Fruit fly (Drosophila melanogaster) whole organism, prepupa: ENCODE results near the gene Fbp1.

Source experiments
- Blimp-1 ChIP-seq: fragments of 200-800 bp; sonication (Bioruptor generic); optimal IDR thresholded peaks from 3 replicates; lab custom pipeline; 2017; ENCODE audit warnings: missing biosample characterization, missing genetic modification characterization, mild to moderate bottlenecking, moderate library complexity, missing genetic modification reagents
- CG10631 ChIP-seq: fragments of 200-800 bp; sonication (Bioruptor generic); optimal IDR thresholded peaks from 2 replicates; lab custom pipeline; 2016; ENCODE audit warnings: missing biosample characterization, missing genetic modification characterization
- CG10669 ChIP-seq: fragments of 200-800 bp; sonication (Bioruptor generic); optimal IDR thresholded peaks from 3 replicates; lab custom pipeline; 2018; ENCODE audit warnings: missing biosample characterization, mild to moderate bottlenecking, missing genetic modification characterization, moderate library complexity
- CG11294 ChIP-seq: fragments of 200-800 bp; sonication (Bioruptor generic); IDR thresholded peaks from 2 replicates; pipeline ENCODE4 v1.3.6; 2022; ENCODE audit warnings: missing biosample characterization, missing genetic modification characterization
- CG11762 ChIP-seq: fragments of 200-800 bp; sonication (Bioruptor generic); optimal IDR thresholded peaks from 3 replicates; lab custom pipeline; 2016; ENCODE audit warnings: missing biosample characterization, missing genetic modification characterization; ENCODE audit not compliant: insufficient read depth
- CG11902 ChIP-seq: fragments of 200-800 bp; sonication (Bioruptor generic); optimal IDR thresholded peaks from 3 replicates; lab custom pipeline; 2016; ENCODE audit warnings: missing biosample characterization, missing genetic modification characterization
- CG15336 ChIP-seq: fragments of 200-800 bp; sonication (Bioruptor generic); IDR thresholded peaks from 2 replicates; pipeline ENCODE4 v1.3.6; 2022; ENCODE audit warnings: missing biosample characterization, missing genetic modification characterization
- CG16779 ChIP-seq: fragments of 200-800 bp; sonication (Bioruptor generic); optimal IDR thresholded peaks from 3 replicates; lab custom pipeline; 2017; ENCODE audit warnings: missing biosample characterization, mild to moderate bottlenecking, missing genetic modification characterization
- CG3032 ChIP-seq: fragments of 200-800 bp; optimal IDR thresholded peaks from 2 replicates; lab custom pipeline; 2019; ENCODE audit warnings: missing biosample characterization, mild to moderate bottlenecking, missing genetic modification characterization, moderate library complexity
- CG31627 ChIP-seq: fragments of 200-800 bp; sonication (Bioruptor generic); optimal IDR thresholded peaks from 3 replicates; lab custom pipeline; 2016; ENCODE audit warnings: missing biosample characterization, missing genetic modification characterization
- CG32006 ChIP-seq: fragments of 200-800 bp; sonication (Bioruptor generic); optimal IDR thresholded peaks from 3 replicates; lab custom pipeline; 2017; ENCODE audit warnings: missing biosample characterization, mild to moderate bottlenecking, missing genetic modification characterization
- CG34406 ChIP-seq: fragments of 200-800 bp; sonication (Bioruptor generic); optimal IDR thresholded peaks from 3 replicates; lab custom pipeline; 2016; ENCODE audit warnings: missing biosample characterization, missing genetic modification characterization
- CG3919 ChIP-seq: fragments of 200-800 bp; sonication (Bioruptor generic); optimal IDR thresholded peaks from 3 replicates; lab custom pipeline; 2016; ENCODE audit warnings: missing biosample characterization, missing genetic modification characterization
- CG4318 ChIP-seq: fragments of 200-800 bp; sonication (Bioruptor generic); optimal IDR thresholded peaks from 3 replicates; lab custom pipeline; 2017; ENCODE audit warnings: missing biosample characterization, mild to moderate bottlenecking, missing genetic modification characterization
- CG6163 ChIP-seq: fragments of 200-800 bp; sonication (Bioruptor generic); IDR thresholded peaks from 3 replicates; pipeline ENCODE4 v1.3.6; 2022; ENCODE audit warnings: missing biosample characterization, missing genetic modification characterization
- CG6808 ChIP-seq: fragments of 200-800 bp; sonication (Bioruptor generic); optimal IDR thresholded peaks from 3 replicates; lab custom pipeline; 2017; ENCODE audit warnings: missing biosample characterization, missing genetic modification characterization, mild to moderate bottlenecking, moderate library complexity, missing genetic modification reagents
- CG6854 ChIP-seq: fragments of 200-800 bp; sonication (Bioruptor generic); optimal IDR thresholded peaks from 2 replicates; lab custom pipeline; 2017; ENCODE audit warnings: missing biosample characterization, mild to moderate bottlenecking, missing genetic modification characterization
- CG7368 ChIP-seq: fragments of 200-800 bp; sonication (Bioruptor generic); optimal IDR thresholded peaks from 3 replicates; lab custom pipeline; 2016; ENCODE audit warnings: missing biosample characterization, missing genetic modification characterization
- CG8119 ChIP-seq: fragments of 200-800 bp; sonication (Bioruptor generic); IDR thresholded peaks from 3 replicates; pipeline ENCODE4 v1.3.6; 2022; ENCODE audit warnings: missing biosample characterization, missing genetic modification characterization
- CG8632 ChIP-seq: fragments of 200-800 bp; sonication (Bioruptor generic); optimal IDR thresholded peaks from 3 replicates; lab custom pipeline; 2016; ENCODE audit warnings: missing biosample characterization, missing genetic modification characterization
- CG9139 ChIP-seq: fragments of 200-800 bp; sonication (Bioruptor generic); optimal IDR thresholded peaks from 3 replicates; lab custom pipeline; 2017; ENCODE audit warnings: missing biosample characterization, mild to moderate bottlenecking, missing genetic modification characterization
- Eip75B ChIP-seq: fragments of 200-800 bp; sonication (Bioruptor generic); optimal IDR thresholded peaks from 3 replicates; lab custom pipeline; 2016; ENCODE audit warnings: missing biosample characterization, missing genetic modification characterization
- Eip78C ChIP-seq: fragments of 200-800 bp; sonication (Bioruptor generic); peaks from one replicate; lab custom pipeline; 2016; ENCODE audit warnings: missing biosample characterization, missing genetic modification characterization
- Eip93F ChIP-seq: fragments of 200-800 bp; sonication (Bioruptor generic); optimal IDR thresholded peaks from 2 replicates; lab custom pipeline; 2016; ENCODE audit warnings: missing biosample characterization, mild to moderate bottlenecking, missing genetic modification characterization
- Ets21C ChIP-seq: fragments of 200-800 bp; sonication (Bioruptor generic); optimal IDR thresholded peaks from 3 replicates; lab custom pipeline; 2016; ENCODE audit warnings: missing biosample characterization, missing genetic modification characterization
- Ets96B ChIP-seq: fragments of 200-800 bp; optimal IDR thresholded peaks from 2 replicates; lab custom pipeline; 2019; ENCODE audit warnings: missing biosample characterization, mild to moderate bottlenecking, missing genetic modification characterization, moderate library complexity
- Gug ChIP-seq: fragments of 200-800 bp; sonication (Bioruptor generic); IDR thresholded peaks from 2 replicates; pipeline ENCODE4 v1.3.6; 2022; ENCODE audit warnings: missing biosample characterization, missing genetic modification characterization
- Hr38 ChIP-seq: sonication (Bioruptor generic); optimal IDR thresholded peaks from 2 replicates; lab custom pipeline; 2016; ENCODE audit warnings: missing biosample characterization, missing genetic modification characterization
- Hr39 ChIP-seq: fragments of 200-800 bp; sonication (Bioruptor generic); optimal IDR thresholded peaks from 2 replicates; lab custom pipeline; 2016; ENCODE audit warnings: missing biosample characterization, missing genetic modification characterization
- Hr4 ChIP-seq: fragments of 200-800 bp; sonication (Bioruptor generic); optimal IDR thresholded peaks from 3 replicates; lab custom pipeline; 2016; ENCODE audit warnings: missing biosample characterization, missing genetic modification characterization
- Lpt ChIP-seq: fragments of 200-800 bp; sonication (Bioruptor generic); optimal IDR thresholded peaks from 3 replicates; lab custom pipeline; 2016; ENCODE audit warnings: missing biosample characterization, missing genetic modification characterization
- OdsH ChIP-seq: fragments of 200-800 bp; sonication (Bioruptor generic); optimal IDR thresholded peaks from 3 replicates; lab custom pipeline; 2016; ENCODE audit warnings: missing biosample characterization, missing genetic modification characterization
- Smox ChIP-seq: fragments of 200-800 bp; sonication (Bioruptor generic); optimal IDR thresholded peaks from 3 replicates; lab custom pipeline; 2016; ENCODE audit warnings: missing biosample characterization, missing genetic modification characterization
- achi ChIP-seq: fragments of 200-800 bp; sonication (Bioruptor generic); optimal IDR thresholded peaks from 3 replicates; lab custom pipeline; 2016; ENCODE audit warnings: missing biosample characterization, missing genetic modification characterization
- acj6 ChIP-seq: fragments of 200-800 bp; sonication (Bioruptor generic); optimal IDR thresholded peaks from 3 replicates; lab custom pipeline; 2016; ENCODE audit warnings: missing biosample characterization, missing genetic modification characterization
- cyc ChIP-seq: fragments of 200-800 bp; sonication (Bioruptor generic); optimal IDR thresholded peaks from 3 replicates; lab custom pipeline; 2016; ENCODE audit warnings: missing biosample characterization, missing genetic modification characterization
- dac ChIP-seq: fragments of 200-800 bp; sonication (Bioruptor generic); optimal IDR thresholded peaks from 2 replicates; lab custom pipeline; 2017; ENCODE audit warnings: missing biosample characterization, mild to moderate bottlenecking, missing genetic modification characterization
- dsx ChIP-seq: fragments of 200-800 bp; optimal IDR thresholded peaks from 3 replicates; lab custom pipeline; 2019; ENCODE audit warnings: missing biosample characterization, mild to moderate bottlenecking, missing genetic modification characterization, moderate library complexity; ENCODE audit not compliant: poor library complexity, severe bottlenecking
- eg ChIP-seq: fragments of 200-800 bp; sonication (Bioruptor generic); IDR thresholded peaks from 3 replicates; pipeline ENCODE4 v1.3.6; 2022; ENCODE audit warnings: missing biosample characterization, missing genetic modification characterization
- fd59A ChIP-seq: fragments of 200-800 bp; sonication (Bioruptor generic); optimal IDR thresholded peaks from 2 replicates; lab custom pipeline; 2017; ENCODE audit warnings: missing biosample characterization, mild to moderate bottlenecking, missing genetic modification characterization, missing genetic modification reagents
- fd85E ChIP-seq: fragments of 200-800 bp; sonication (Bioruptor generic); optimal IDR thresholded peaks from 3 replicates; lab custom pipeline; 2016; ENCODE audit warnings: missing biosample characterization, missing genetic modification characterization
- fkh ChIP-seq: fragments of 200-800 bp; sonication (Bioruptor generic); optimal IDR thresholded peaks from 3 replicates; lab custom pipeline; 2017; ENCODE audit warnings: missing biosample characterization, mild to moderate bottlenecking, missing genetic modification characterization, moderate library complexity
- lz ChIP-seq: fragments of 200-800 bp; sonication (Bioruptor generic); optimal IDR thresholded peaks from 3 replicates; lab custom pipeline; 2016; ENCODE audit warnings: missing biosample characterization, missing genetic modification characterization
- pdm3 ChIP-seq: fragments of 200-800 bp; sonication (Bioruptor generic); optimal IDR thresholded peaks from 3 replicates; lab custom pipeline; 2016; ENCODE audit warnings: missing biosample characterization, missing genetic modification characterization
- salr ChIP-seq, 2 experiments: fragments of 200-800 bp; sonication (Bioruptor generic); optimal IDR thresholded peaks; 3 replicates each; lab custom pipeline; 2016 to 2018; ENCODE audit warnings: missing biosample characterization in 2 of 2, missing genetic modification characterization in 2 of 2, mild to moderate bottlenecking in 1 of 2
- svp ChIP-seq: fragments of 200-800 bp; sonication (Bioruptor generic); peaks from one replicate; lab custom pipeline; 2016; ENCODE audit warnings: missing biosample characterization, missing genetic modification characterization
- topi ChIP-seq: fragments of 200-800 bp; sonication (Bioruptor generic); optimal IDR thresholded peaks from 3 replicates; lab custom pipeline; 2016; ENCODE audit warnings: missing biosample characterization, missing genetic modification characterization

Gene Fbp1

DNA sequence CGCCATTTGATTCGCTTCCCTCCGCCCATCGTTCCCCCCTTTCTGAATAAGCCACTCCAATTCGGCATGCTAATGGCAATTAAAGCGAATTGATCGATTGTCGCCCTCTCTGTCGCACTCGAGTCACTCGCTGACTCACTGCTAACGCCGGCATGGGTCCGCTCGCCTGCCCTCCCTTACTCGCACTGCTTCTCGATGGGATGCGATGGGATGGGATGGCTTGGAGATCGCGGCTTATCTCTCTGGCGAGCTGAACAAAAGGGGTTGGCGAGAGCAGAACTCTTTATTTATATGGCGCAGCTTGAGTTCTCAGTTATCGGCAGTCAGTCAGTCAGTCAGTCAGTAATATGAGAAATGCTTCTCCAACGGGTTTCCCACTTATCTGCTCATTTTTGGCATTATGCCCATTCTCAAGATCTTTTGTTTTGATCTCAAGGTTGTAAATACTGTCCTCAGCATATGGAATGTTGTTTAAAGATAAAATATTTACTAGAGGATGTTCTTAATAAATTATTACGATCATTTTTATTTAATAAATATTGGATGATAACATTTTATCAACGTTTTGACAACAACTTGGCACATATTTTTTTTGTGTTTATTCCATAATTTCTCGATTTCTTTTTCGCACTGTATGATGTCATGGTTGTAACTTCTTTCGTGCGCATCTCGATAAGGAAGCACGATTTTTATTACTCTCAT is 41.9 kb downstream of the Fbp1 start (continued):
- TF ChIP-seq CG7368 (GFP tag; lab: Kevin White, UChicago): no peak
- peak; percentile 29 for TF ChIP-seq fkh (GFP tag; lab: Kevin White, UChicago)
- peak; percentile 7 for TF ChIP-seq CG10631 (GFP tag; lab: Kevin White, UChicago)
- TF ChIP-seq svp (GFP tag; lab: Kevin White, UChicago): peak; percentile 70
- TF ChIP-seq Eip78C (GFP tag; lab: Kevin White, UChicago): peak; percentile 80
- TF ChIP-seq CG11902 (GFP tag; lab: Kevin White, UChicago): no peak
- no peak for TF ChIP-seq dac (GFP tag; lab: Kevin White, UChicago)
- TF ChIP-seq CG15336: no peak
- no peak for TF ChIP-seq Gug (GFP tag; lab: Robert Waterston, UW)
- TF ChIP-seq CG3919 (GFP tag; lab: Kevin White, UChicago): no peak
- no peak for TF ChIP-seq CG10669 (GFP tag; lab: Kevin White, UChicago)
- TF ChIP-seq CG6854: no peak
- no peak for TF ChIP-seq CG6808
- TF ChIP-seq Hr38: no peak
- peak; percentile 10 for TF ChIP-seq lz (GFP tag; lab: Kevin White, UChicago)
- TF ChIP-seq Hr39 (GFP tag; lab: Kevin White, UChicago): peak; percentile 14
- TF ChIP-seq topi (GFP tag; lab: Kevin White, UChicago): peak; percentile 30
- TF ChIP-seq fd85E (GFP tag; lab: Kevin White, UChicago): no peak
- TF ChIP-seq CG3032: no peak
- TF ChIP-seq CG11762 (GFP tag; lab: Kevin White, UChicago): no peak
- TF ChIP-seq Hr4 (GFP tag; lab: Kevin White, UChicago): no peak
- no peak for TF ChIP-seq CG4318 (GFP tag; lab: Kevin White, UChicago)
- peak; percentile 3 for TF ChIP-seq pdm3 (GFP tag; lab: Kevin White, UChicago)
- TF ChIP-seq cyc (GFP tag; lab: Kevin White, UChicago): no peak
- TF ChIP-seq CG34406 (GFP tag; lab: Kevin White, UChicago): no peak
- no peak for TF ChIP-seq CG16779 (tag; lab: Kevin White, UChicago)
- TF ChIP-seq CG31627 (GFP tag; lab: Kevin White, UChicago): peak; percentile 0

DNA sequence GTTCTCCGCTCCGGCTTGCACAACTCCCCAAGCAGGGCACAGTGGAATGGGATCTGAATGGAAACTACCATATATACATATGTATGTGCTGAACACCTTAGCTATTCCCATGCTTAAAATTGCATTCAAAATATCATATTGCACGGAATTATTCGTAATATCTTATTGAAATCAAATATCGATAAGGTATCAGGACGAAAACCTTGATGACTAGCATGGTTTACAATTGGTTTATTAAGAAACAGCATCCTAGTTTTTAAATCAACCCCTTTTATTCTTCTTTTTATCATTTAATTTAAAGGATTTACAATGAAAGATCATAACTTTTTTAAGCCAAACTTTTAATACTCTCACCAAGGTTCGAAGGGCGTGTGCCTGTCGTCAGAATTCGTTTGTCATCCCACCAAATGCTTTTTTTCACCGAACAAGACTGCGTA is 42.6 kb downstream of the Fbp1 start:
- peak; percentile 52 for TF ChIP-seq CG8632 (GFP tag; lab: Kevin White, UChicago)
- peak; percentile 64 for TF ChIP-seq Smox (GFP tag; lab: Kevin White, UChicago)
- no peak for TF ChIP-seq CG16779 (tag; lab: Kevin White, UChicago)
- no peak for TF ChIP-seq dsx (GFP tag; lab: Kevin White, UChicago)
- TF ChIP-seq Lpt (GFP tag; lab: Kevin White, UChicago): no peak
- peak; percentile 72 for TF ChIP-seq Hr39 (GFP tag; lab: Kevin White, UChicago)
- TF ChIP-seq eg (GFP tag; lab: Robert Waterston, UW): no peak
- TF ChIP-seq CG34406 (GFP tag; lab: Kevin White, UChicago): peak; percentile 51
- peak; percentile 60 for TF ChIP-seq acj6 (GFP tag; lab: Kevin White, UChicago)
- no peak for TF ChIP-seq CG11294 (GFP tag; lab: Robert Waterston, UW)
- TF ChIP-seq CG9139: no peak
- peak; percentile 38 for TF ChIP-seq cyc (GFP tag; lab: Kevin White, UChicago)
- TF ChIP-seq OdsH: peak; percentile 47
- peak; percentile 52 for TF ChIP-seq CG32006 (GFP tag; lab: Kevin White, UChicago)
- TF ChIP-seq CG6808: peak; percentile 38
- peak; percentile 8 for TF ChIP-seq CG11762 (GFP tag; lab: Kevin White, UChicago)
- peak; percentile 67 for TF ChIP-seq Ets21C
- peak; percentile 14 for TF ChIP-seq Ets96B (tag; lab: Kevin White, UChicago)
- no peak for TF ChIP-seq CG6854
- peak; percentile 66 for TF ChIP-seq Eip78C (GFP tag; lab: Kevin White, UChicago)
- TF ChIP-seq salr (GFP tag; optimal IDR thresholded peaks at IDR 0.05; lab: Kevin White, UChicago): no peak
- TF ChIP-seq CG6163 (GFP tag; lab: Robert Waterston, UW): no peak
- TF ChIP-seq Blimp-1 (GFP tag; lab: Kevin White, UChicago): no peak
- no peak for TF ChIP-seq Eip93F (GFP tag; lab: Kevin White, UChicago)
- peak; percentile 58 for TF ChIP-seq Eip75B
- peak; percentile 77 for TF ChIP-seq CG31627 (GFP tag; lab: Kevin White, UChicago)
- peak; percentile 25 for TF ChIP-seq CG11902 (GFP tag; lab: Kevin White, UChicago)
- TF ChIP-seq CG4318 (GFP tag; lab: Kevin White, UChicago): no peak
- TF ChIP-seq CG10631 (GFP tag; lab: Kevin White, UChicago): peak; percentile 18
- TF ChIP-seq CG8119 (GFP tag; lab: Robert Waterston, UW): no peak
- peak; percentile 4 for TF ChIP-seq CG7368 (GFP tag; lab: Kevin White, UChicago)
- peak; percentile 88 for TF ChIP-seq svp (GFP tag; lab: Kevin White, UChicago)
- TF ChIP-seq achi (GFP tag; lab: Kevin White, UChicago): peak; percentile 55
- TF ChIP-seq CG3032: peak; percentile 30
- TF ChIP-seq fd59A: no peak
